Worm (Caenorhabditis elegans): ENCODE measurements around the gene unc-85.

DNA sequence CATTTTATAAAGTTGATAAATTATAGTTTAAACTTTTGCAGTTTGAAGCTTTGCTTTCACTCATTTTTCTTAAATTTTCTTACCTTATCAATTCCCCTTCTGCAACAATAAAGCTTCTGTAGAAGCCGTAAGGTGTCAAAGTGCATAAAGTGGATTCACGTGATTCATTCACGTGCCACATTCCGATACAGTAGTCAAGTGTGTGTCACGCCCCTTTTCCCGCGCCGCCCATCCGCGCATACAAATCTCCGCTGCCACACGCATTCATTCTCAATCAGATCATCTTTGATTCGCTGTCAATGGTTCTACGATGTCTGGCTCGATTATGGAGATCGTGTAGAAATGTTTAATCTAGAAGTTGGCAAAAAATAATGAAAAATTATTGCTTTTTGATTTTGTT is 45.2 kb downstream of the unc-85 start:
- TF ChIP-seq ZK546.5 (tag; optimal IDR thresholded peaks at IDR 0.05) (no peak), unc-62 (GFP tag; optimal IDR thresholded peaks at IDR 0.05 in 1 of 2) (no peak), unc-62 (tag; optimal IDR thresholded peaks at IDR 0.05) (no peak), lir-3 (tag; optimal IDR thresholded peaks at IDR 0.05) (no peak), ceh-82 (tag; optimal IDR thresholded peaks at IDR 0.05) (no peak), snpc-4 (tag; optimal IDR thresholded peaks at IDR 0.05) (no peak), egl-27 (tag; optimal IDR thresholded peaks at IDR 0.05) (no peak), lim-7 (GFP tag; IDR thresholded peaks at IDR 0.05) (no peak), mep-1 (tag; optimal IDR thresholded peaks at IDR 0.05) (no peak), ama-1 (optimal IDR thresholded peaks at IDR 0.05) (no peak), lin-1 (GFP tag; IDR thresholded peaks at IDR 0.05) (no peak), jun-1 (tag; optimal IDR thresholded peaks at IDR 0.05) (no peak), skn-1 (tag; optimal IDR thresholded peaks at IDR 0.05) (no peak), nhr-28 (tag; optimal IDR thresholded peaks at IDR 0.05) (no peak)

All from whole organism, L4 larva.